Worm (Caenorhabditis elegans): ENCODE data around the gene inx-9.
A peak's percentile ranks its signal among the peaks of the same experiment; 100 is the strongest.

Gene inx-9

DNA sequence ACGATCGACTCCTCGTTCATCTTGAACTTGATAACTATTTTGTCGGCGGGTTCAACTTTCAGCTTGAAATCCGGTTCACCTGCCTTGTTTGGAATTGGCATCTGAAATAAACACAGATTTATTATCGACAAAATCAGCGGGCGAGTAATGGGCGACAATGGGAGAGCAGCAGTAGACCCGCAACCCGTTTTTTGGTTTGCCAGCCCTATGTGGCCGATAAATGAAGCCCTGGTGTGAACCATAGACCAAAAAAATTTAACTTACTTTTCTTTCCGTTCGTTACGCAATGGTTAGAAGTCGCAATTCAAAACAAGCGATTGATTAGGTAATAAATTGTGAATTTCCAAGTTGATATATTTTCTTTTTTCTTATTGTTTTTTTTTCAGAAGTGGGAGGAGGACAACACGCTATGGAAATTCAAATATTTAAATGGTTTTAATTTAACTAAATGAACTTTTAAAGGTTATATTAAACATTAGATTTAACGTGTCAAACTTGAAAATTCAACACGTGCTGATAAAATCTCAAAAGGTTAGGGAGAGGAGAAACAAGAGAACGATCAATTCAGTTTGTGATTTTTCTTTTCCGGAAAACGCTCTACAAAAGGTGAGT is 27.6 kb downstream of the inx-9 start, which contains the start of the genes T22B3.3 and alg-3:
Gene T22B3.3 (minus strand): TSS at position 101 of the 612 bp plus-strand sequence.
Gene alg-3 (plus strand): TSS at position 562 of the 612 bp plus-strand sequence.
- no peak for TF ChIP-seq sma-3 (GFP tag; optimal IDR thresholded peaks at IDR 0.05)
- no peak for TF ChIP-seq dmd-4 (tag; optimal IDR thresholded peaks at IDR 0.05)

DNA sequence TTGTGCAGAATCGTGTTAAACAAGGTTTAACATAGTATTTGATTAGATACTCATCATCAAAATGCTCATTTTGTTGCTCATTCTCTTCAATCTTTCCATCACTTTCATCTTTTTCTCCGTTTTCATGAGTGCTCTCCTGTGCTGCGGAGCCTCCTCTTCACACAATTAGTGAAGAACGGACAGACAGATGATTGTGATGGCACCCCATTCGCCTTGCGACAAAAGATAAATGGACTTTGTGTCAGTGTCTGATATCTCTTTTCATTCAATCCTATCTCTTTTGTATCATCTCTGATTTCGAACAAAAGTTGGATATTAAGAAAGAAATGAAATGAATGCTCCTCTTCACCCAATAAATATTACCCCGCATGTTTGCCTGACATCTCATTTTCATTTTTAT is 34.2 kb downstream of the inx-9 start:
- TF ChIP-seq ztf-1 (GFP tag; conservative IDR thresholded peaks at IDR 0.05) (no peak), C34F6.9 (tag; optimal IDR thresholded peaks at IDR 0.05) (peak; percentile 35), nhr-129 (tag; optimal IDR thresholded peaks at IDR 0.05) (peak; percentile 58), aly-2 (tag; optimal IDR thresholded peaks at IDR 0.05) (no peak), F13H6.1 (tag; optimal IDR thresholded peaks at IDR 0.05) (peak; percentile 58), lsy-2 (tag; optimal IDR thresholded peaks at IDR 0.05) (peak in 1 of 2 experiments; percentile 2)

DNA sequence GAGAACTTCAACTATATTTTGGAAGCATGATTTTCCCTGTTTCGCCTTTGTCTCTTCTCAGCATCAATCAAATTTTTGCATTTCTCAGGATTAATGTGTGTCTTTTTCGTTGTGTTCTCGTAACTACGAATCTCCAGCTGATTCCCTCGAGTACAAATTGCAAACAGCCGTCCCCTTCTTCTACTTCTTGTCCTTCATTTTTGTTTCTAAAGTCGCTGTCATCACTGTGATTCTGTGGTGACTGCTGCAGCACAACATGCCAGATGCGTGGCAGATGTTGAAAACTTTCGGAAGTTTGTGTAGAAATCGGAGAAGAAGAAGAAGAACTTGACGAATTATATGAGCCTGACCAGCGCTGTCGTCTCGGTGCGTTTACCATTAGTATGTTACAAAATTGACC is 37.1 kb downstream of the inx-9 start:
- TF ChIP-seq nhr-12 (tag; optimal IDR thresholded peaks at IDR 0.05) (no peak), unc-39 (tag; optimal IDR thresholded peaks at IDR 0.05) (no peak), unc-55 (GFP tag; optimal IDR thresholded peaks at IDR 0.05) (peak; percentile 23), mab-5 (tag; optimal IDR thresholded peaks at IDR 0.05) (peak; percentile 47), nhr-6 (tag; optimal IDR thresholded peaks at IDR 0.05) (no peak)

DNA sequence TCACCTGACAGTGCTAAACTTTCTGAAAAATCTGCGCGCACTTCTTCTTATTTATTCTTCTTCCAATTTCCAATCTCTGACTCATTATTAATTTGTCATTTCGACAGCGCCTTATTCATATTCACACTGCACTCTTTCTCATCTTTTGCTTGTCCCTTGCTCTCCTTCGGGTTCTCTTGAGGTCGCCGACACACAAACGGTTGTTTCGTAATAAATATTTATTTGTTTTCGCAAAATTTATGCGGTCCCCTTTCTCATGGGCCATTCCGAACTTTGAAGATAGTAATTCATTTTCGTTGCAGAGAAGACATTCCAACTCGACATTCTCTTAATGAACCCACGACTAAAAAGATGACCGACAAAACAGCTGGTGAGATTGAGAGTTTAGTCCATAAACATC is 38.6 kb downstream of the inx-9 start, which contains the start of gene magi-1:
Gene magi-1 (plus strand): TSS at position 301 of the 400 bp plus-strand sequence.
- TF ChIP-seq nhr-237 (tag; optimal IDR thresholded peaks at IDR 0.05) (no peak), R02D3.7 (tag; optimal IDR thresholded peaks at IDR 0.05) (no peak), gmeb-1 (tag; optimal IDR thresholded peaks at IDR 0.05) (no peak), nhr-21 (tag; optimal IDR thresholded peaks at IDR 0.05) (no peak), sma-9 (GFP tag; optimal IDR thresholded peaks at IDR 0.05) (no peak), sma-9 (tag; optimal IDR thresholded peaks at IDR 0.05) (no peak), lin-11 (tag; optimal IDR thresholded peaks at IDR 0.05) (no peak), elt-1 (tag; optimal IDR thresholded peaks at IDR 0.05) (no peak), nhr-6 (tag; optimal IDR thresholded peaks at IDR 0.05) (no peak), skn-1 (tag; optimal IDR thresholded peaks at IDR 0.05) (no peak), nhr-10 (tag; optimal IDR thresholded peaks at IDR 0.05) (no peak), ztf-4 (tag; optimal IDR thresholded peaks at IDR 0.05) (no peak), F13H6.1 (tag; optimal IDR thresholded peaks at IDR 0.05) (no peak), ztf-11 (tag; optimal IDR thresholded peaks at IDR 0.05) (no peak), aly-2 (tag; optimal IDR thresholded peaks at IDR 0.05) (no peak), zag-1 (tag; optimal IDR thresholded peaks at IDR 0.05) (no peak)

DNA sequence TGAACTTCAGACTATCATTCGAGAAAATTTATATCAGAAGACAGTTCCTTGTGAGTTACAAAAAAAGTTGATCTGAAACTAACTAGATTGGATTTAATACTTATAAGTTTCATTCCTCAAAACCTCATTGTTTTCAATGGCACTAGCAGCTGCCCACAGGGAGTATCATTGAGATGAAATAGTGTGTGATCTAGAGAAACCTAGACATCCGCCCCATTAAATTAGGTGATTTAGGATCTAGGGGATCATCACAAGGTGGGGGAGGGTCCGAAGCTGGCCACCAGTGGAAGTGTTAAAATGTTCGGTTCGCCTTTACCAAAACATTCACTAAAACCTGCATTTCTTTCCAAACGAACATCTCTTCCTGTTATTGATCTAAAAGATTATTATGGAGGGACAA is 40.3 kb downstream of the inx-9 start:
- TF ChIP-seq ceh-82 (tag; optimal IDR thresholded peaks at IDR 0.05): no peak
- no peak for TF ChIP-seq nhr-25 (tag; optimal IDR thresholded peaks at IDR 0.05)
- TF ChIP-seq nhr-23 (tag; optimal IDR thresholded peaks at IDR 0.05): no peak
- no peak for TF ChIP-seq sem-4 (tag; optimal IDR thresholded peaks at IDR 0.05)
- TF ChIP-seq lsy-2 (tag; optimal IDR thresholded peaks at IDR 0.05): no peak

DNA sequence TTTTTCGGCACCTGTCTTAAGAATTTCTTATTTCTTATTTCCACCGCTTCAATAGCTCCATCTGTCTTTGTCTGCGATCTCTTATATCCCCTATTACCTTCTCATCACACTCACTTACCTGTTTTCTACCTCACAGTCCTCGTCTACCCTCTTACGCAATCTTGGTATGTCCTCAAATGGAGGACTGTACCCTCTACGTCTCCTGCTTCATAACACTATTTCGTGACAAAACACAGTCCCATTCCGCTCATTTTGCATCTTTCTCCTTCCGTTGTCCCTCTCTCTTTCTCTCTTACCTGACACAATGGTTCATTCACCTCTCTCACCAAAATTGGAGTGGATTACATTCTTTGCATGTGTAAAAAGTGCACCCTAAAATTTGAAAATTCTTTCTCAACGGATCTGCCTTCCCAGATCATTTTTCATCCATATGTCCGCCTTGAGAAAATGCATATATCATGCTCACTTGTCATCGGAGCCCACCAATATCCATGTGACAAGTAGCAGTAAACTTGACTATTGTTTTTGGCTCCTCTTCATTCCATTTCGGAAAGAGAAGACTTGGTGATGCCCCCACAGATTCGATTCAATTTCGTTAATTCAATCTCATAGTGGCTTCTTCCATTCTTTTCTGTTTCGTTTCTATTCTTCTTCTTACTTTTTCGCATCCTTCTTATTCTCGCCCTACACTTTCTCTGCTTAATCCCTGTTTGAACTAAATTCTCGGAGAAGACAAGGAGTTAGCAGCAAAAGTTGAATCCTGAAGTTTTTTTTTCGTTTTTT is 41.1 kb downstream of the inx-9 start:
- no peak for TF ChIP-seq lin-11 (tag; optimal IDR thresholded peaks at IDR 0.05)
- no peak for TF ChIP-seq ceh-16 (tag; optimal IDR thresholded peaks at IDR 0.05)
- no peak for TF ChIP-seq F13H6.1 (tag; optimal IDR thresholded peaks at IDR 0.05)
- TF ChIP-seq ZK546.5 (tag; optimal IDR thresholded peaks at IDR 0.05): no peak
- no peak for TF ChIP-seq ztf-4 (tag; optimal IDR thresholded peaks at IDR 0.05)
- no peak for TF ChIP-seq ztf-1 (GFP tag; conservative IDR thresholded peaks at IDR 0.05)
- TF ChIP-seq skn-1 (tag; optimal IDR thresholded peaks at IDR 0.05): no peak
- TF ChIP-seq nhr-21 (tag; optimal IDR thresholded peaks at IDR 0.05): no peak
- no peak for TF ChIP-seq nhr-77 (tag; optimal IDR thresholded peaks at IDR 0.05)
- no peak for TF ChIP-seq elt-1 (tag; optimal IDR thresholded peaks at IDR 0.05)
- TF ChIP-seq unc-55 (GFP tag; optimal IDR thresholded peaks at IDR 0.05): peak; percentile 33
- no peak for TF ChIP-seq nhr-11 (tag; optimal IDR thresholded peaks at IDR 0.05)
- no peak for TF ChIP-seq sma-9 (GFP tag; optimal IDR thresholded peaks at IDR 0.05)
- no peak for TF ChIP-seq sma-9 (tag; optimal IDR thresholded peaks at IDR 0.05)
- no peak for TF ChIP-seq mab-5 (tag; optimal IDR thresholded peaks at IDR 0.05)
- no peak for TF ChIP-seq sem-4 (tag; optimal IDR thresholded peaks at IDR 0.05)
- TF ChIP-seq nhr-129 (tag; optimal IDR thresholded peaks at IDR 0.05): peak; percentile 24
- no peak for TF ChIP-seq elt-3 (tag; optimal IDR thresholded peaks at IDR 0.05)
- peak; percentile 18 for TF ChIP-seq zag-1 (tag; optimal IDR thresholded peaks at IDR 0.05)
- no peak for TF ChIP-seq mbf-1 (tag; optimal IDR thresholded peaks at IDR 0.05)
- no peak for TF ChIP-seq nhr-10 (tag; optimal IDR thresholded peaks at IDR 0.05)
- no peak for TF ChIP-seq Y55F3AM.14 (GFP tag; optimal IDR thresholded peaks at IDR 0.05)

Measured in whole organism, L2 larva.